Worm (Caenorhabditis elegans) whole organism, L3 larva: ENCODE results near the gene ZK6.6.

Experiments
- R02D3.7 ChIP-seq: fragments of 150-350 bp; optimal IDR thresholded peaks from 2 replicates; lab custom pipeline; 2014; ENCODE audit warnings: missing biosample characterization, missing genetic modification characterization
- aly-2 ChIP-seq: fragments of 150-350 bp; optimal IDR thresholded peaks from 2 replicates; lab custom pipeline; 2014; ENCODE audit warnings: missing biosample characterization, missing genetic modification characterization
- ama-1 ChIP-seq: fragments of 150-350 bp; optimal IDR thresholded peaks from 2 replicates; lab custom pipeline; 2018
- ceh-82 ChIP-seq: fragments of 150-350 bp; optimal IDR thresholded peaks from 2 replicates; lab custom pipeline; 2014; ENCODE audit warnings: missing biosample characterization, missing genetic modification characterization
- elt-3 ChIP-seq, 3 experiments: fragments of 150-350 bp in 1 of 3; sonication (generic microtip) in 2 of 3; optimal IDR thresholded peaks; 2 replicates in 2 of 3; 4 replicates in 1 of 3; lab custom pipeline; 2014 to 2017; ENCODE audit warnings: missing biosample characterization in 3 of 3, missing genetic modification characterization in 3 of 3
- jun-1 ChIP-seq: fragments of 150-350 bp; optimal IDR thresholded peaks from 2 replicates; lab custom pipeline; 2014; ENCODE audit warnings: missing biosample characterization, missing genetic modification reagents, missing genetic modification characterization
- mdl-1 ChIP-seq: fragments of 150-350 bp; optimal IDR thresholded peaks from 2 replicates; lab custom pipeline; 2014; ENCODE audit warnings: missing biosample characterization, missing genetic modification characterization
- nfya-1 ChIP-seq: sonication (generic microtip); optimal IDR thresholded peaks from 2 replicates; lab custom pipeline; 2017; ENCODE audit warnings: missing genetic modification characterization, mild to moderate bottlenecking, missing compliant biosample characterization, antibody characterized with exemption, moderate library complexity; ENCODE audit not compliant: insufficient read depth
- nhr-25 ChIP-seq: sonication (generic microtip); optimal IDR thresholded peaks from 2 replicates; lab custom pipeline; 2017; ENCODE audit warnings: missing biosample characterization, missing genetic modification characterization
- pqm-1 ChIP-seq: fragments of 150-350 bp; optimal IDR thresholded peaks from 2 replicates; lab custom pipeline; 2017; ENCODE audit warnings: missing biosample characterization, missing genetic modification characterization, inconsistent platforms
- sea-2 ChIP-seq: fragments of 150-350 bp; sonication (generic microtip); optimal IDR thresholded peaks from 4 replicates; lab custom pipeline; 2014; ENCODE audit warnings: missing biosample characterization, missing genetic modification reagents, missing genetic modification characterization
- ztf-4 ChIP-seq: fragments of 150-350 bp; optimal IDR thresholded peaks from 2 replicates; lab custom pipeline; 2014; ENCODE audit warnings: missing biosample characterization, missing genetic modification characterization

DNA sequence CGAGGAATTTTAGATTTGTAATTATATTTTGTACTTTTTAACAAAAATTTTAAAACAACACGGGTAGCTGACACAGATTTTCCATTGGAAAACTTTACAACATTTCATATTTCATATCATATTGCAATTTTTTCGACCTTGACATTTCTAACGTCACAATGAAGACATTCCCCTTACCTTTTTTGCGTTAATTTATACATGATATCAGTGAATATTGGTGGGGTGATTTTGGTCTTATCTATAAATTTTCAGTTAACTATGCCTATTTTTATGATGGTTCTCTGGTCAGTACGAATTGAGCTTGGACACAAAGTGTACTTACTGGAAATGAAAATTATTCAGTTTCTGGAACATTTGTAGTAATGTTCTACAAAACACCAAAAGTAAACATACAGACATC is 4.0 kb upstream of the ZK6.6 start:
- TF ChIP-seq sea-2 (no peak), ama-1 (lab: Kevin White, UChicago) (no peak), elt-3 (tag; optimal IDR thresholded peaks at IDR 0.05; lab: Kevin White, UChicago) (no peak), ceh-82 (tag; lab: Kevin White, UChicago) (no peak), nhr-25 (tag; lab: Kevin White, UChicago) (no peak), R02D3.7 (no peak), jun-1 (no peak), pqm-1 (peak; percentile 31), mdl-1 (no peak), ztf-4 (no peak), aly-2 (no peak), nfya-1 (tag; lab: Kevin White, UChicago) (no peak)
